Worm (Caenorhabditis elegans): Measurements from ENCODE around the gene F59A1.6.

The F59A1.6 gene

DNA sequence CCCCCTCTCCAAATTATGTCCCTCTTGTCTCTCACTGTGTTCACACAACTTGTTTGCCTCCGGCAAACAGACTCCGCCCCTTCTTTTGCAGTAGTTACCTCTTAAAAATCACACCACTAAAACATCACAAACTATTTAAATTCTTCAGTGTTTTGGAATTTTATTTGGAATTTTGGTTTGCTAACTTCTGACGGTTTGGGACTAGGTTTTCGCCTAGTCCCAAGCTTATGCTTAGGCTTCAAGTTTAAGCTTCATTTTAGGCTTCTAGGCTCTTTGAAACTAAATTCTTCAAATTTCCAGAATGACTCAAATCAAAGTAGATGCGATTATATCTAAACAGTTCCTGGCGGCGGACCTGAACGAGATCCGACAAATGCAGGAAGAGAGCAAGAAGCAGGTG lies 39.8 kb downstream of the F59A1.6 start, which contains the start of gene fat-5:
TSS of gene fat-5 (plus strand) at position 301 of the 400 bp plus-strand sequence.
- TF ChIP-seq tbx-11 (GFP tag; IDR thresholded peaks at IDR 0.05) (no peak), pes-1 (GFP tag; IDR thresholded peaks at IDR 0.05) (no peak), ceh-13 (GFP tag; optimal IDR thresholded peaks at IDR 0.05) (no peak), ama-1 (optimal IDR thresholded peaks at IDR 0.05) (no peak), tbx-37 (GFP tag; conservative IDR thresholded peaks at IDR 0.05) (no peak), aly-1 (tag; optimal IDR thresholded peaks at IDR 0.05) (no peak)

DNA sequence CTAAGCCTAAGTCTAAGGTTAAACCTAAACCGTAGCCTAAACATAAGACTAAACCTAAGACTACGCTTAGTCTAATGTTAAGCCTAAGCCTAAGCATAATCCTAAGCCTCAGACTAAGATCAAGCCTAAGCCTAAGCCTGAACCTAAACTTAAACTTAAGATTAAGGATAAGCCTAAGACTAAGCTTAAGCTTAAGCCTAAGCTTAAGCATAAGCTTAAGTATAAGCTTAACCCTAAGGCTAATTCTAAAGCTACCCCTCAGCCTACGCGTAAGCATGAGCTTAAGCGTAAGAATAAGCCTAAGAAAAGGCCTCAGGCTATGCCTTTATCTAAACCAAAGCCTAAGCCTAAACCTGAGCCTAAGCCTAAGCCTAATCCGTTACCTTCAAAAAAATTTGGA lies 43.4 kb downstream of the F59A1.6 start:
- peak; percentile 69 for TF ChIP-seq ceh-36 (tag; optimal IDR thresholded peaks at IDR 0.05)
- no peak for TF ChIP-seq pes-1 (GFP tag; IDR thresholded peaks at IDR 0.05)

DNA sequence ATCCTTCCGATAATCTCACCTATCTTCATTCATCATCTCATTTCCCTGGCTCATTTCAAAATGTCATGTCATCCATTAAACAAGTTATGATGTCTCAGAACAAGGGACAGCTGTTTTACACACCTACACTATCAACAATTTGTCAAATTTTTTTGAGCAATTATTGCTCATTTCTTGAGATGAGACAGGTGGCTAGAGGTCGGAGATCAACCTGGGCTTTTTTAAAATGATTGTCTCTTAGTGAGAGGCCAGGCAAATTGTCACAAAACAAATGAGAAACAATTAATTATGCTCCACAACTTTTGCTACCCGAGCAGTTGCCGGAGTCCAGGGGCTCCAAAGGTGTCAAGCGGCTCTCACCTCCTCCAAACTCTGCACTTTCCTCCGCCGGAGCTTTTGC lies 43.8 kb downstream of the F59A1.6 start:
- TF ChIP-seq ceh-36 (tag; optimal IDR thresholded peaks at IDR 0.05) (no peak), flt-1 (GFP tag; IDR thresholded peaks at IDR 0.05) (no peak), tra-4 (tag; optimal IDR thresholded peaks at IDR 0.05) (no peak), hnd-1 (tag; optimal IDR thresholded peaks at IDR 0.05) (no peak), B0310.2 (tag; optimal IDR thresholded peaks at IDR 0.05) (no peak), scrt-1 (GFP tag; IDR thresholded peaks at IDR 0.05) (no peak), aly-1 (tag; optimal IDR thresholded peaks at IDR 0.05) (no peak), pes-1 (GFP tag; IDR thresholded peaks at IDR 0.05) (no peak)

DNA sequence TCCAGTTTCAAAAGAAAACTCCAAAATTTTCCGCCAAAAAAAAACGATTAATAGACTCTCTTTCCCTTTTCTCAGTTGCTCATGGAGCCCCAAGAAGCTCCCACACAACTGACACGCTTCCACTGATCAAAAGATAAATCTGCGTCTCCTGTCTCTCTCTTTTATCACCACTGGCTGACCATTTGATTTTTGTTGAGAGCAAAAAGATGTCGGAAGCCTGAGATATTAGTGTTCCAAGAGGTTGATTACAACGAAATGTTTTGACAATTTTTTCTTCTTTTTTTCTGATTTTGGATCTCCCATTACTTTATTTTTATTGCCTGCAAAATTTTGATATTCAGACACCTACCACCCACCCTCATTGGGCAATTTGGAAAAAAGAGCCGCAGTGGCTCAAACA lies 47.6 kb downstream of the F59A1.6 start, which contains the start of gene twk-42:
TSS of gene twk-42 (minus strand) at position 101 of the 400 bp plus-strand sequence.
- no peak for TF ChIP-seq tbx-37 (GFP tag; conservative IDR thresholded peaks at IDR 0.05)
- TF ChIP-seq hmg-4 (GFP tag; optimal IDR thresholded peaks at IDR 0.05), result no peak
- no peak for TF ChIP-seq aly-1 (tag; optimal IDR thresholded peaks at IDR 0.05)
- TF ChIP-seq scrt-1 (GFP tag; IDR thresholded peaks at IDR 0.05), result no peak
- TF ChIP-seq tbx-11 (GFP tag; IDR thresholded peaks at IDR 0.05), result no peak
- no peak for TF ChIP-seq tra-4 (tag; optimal IDR thresholded peaks at IDR 0.05)
- no peak for TF ChIP-seq F13C5.2 (tag; optimal IDR thresholded peaks at IDR 0.05)
- no peak for TF ChIP-seq ama-1 (optimal IDR thresholded peaks at IDR 0.05)
- no peak for TF ChIP-seq ceh-13 (GFP tag; optimal IDR thresholded peaks at IDR 0.05)
- no peak for TF ChIP-seq flt-1 (GFP tag; IDR thresholded peaks at IDR 0.05)
- no peak for TF ChIP-seq hmbx-1 (tag; optimal IDR thresholded peaks at IDR 0.05)
- TF ChIP-seq pes-1 (GFP tag; IDR thresholded peaks at IDR 0.05), result no peak
- TF ChIP-seq B0310.2 (tag; optimal IDR thresholded peaks at IDR 0.05), result no peak
- TF ChIP-seq hnd-1 (tag; optimal IDR thresholded peaks at IDR 0.05), result no peak
